Worm (Caenorhabditis elegans): Measurements from ENCODE around the gene F12E12.2.

- TF ChIP-seq ama-1 (optimal IDR thresholded peaks at IDR 0.05) (no peak), sox-4 (tag; optimal IDR thresholded peaks at IDR 0.05) (no peak), ceh-19 (GFP tag; optimal IDR thresholded peaks at IDR 0.05) (no peak), ref-2 (tag; optimal IDR thresholded peaks at IDR 0.05) (no peak), hlh-15 (tag; optimal IDR thresholded peaks at IDR 0.05) (no peak), unc-86 (tag; optimal IDR thresholded peaks at IDR 0.05) (no peak), pha-4 (tag; optimal IDR thresholded peaks at IDR 0.05) (no peak), unc-55 (GFP tag; optimal IDR thresholded peaks at IDR 0.05) (no peak), hlh-8 (tag; optimal IDR thresholded peaks at IDR 0.05) (no peak), elt-2 (tag; optimal IDR thresholded peaks at IDR 0.05) (peak; percentile 99), ceh-48 (tag; optimal IDR thresholded peaks at IDR 0.05) (no peak), ceh-30 (tag; optimal IDR thresholded peaks at IDR 0.05) (no peak), nhr-11 (tag; optimal IDR thresholded peaks at IDR 0.05) (no peak)
Observed at ce11 chrII:3786538-3786937, 46.8 kb downstream of the F12E12.2 start.

Data from whole organism, late embryonic.